Fruit fly (Drosophila melanogaster) whole organism, prepupa: Measurements from ENCODE around the gene Ir7g.

Experiments used
- Blimp-1 ChIP-seq: fragments of 200-800 bp; sonication (Bioruptor generic); optimal IDR thresholded peaks from 3 replicates; lab custom pipeline; 2017; ENCODE audit warnings: missing biosample characterization, missing genetic modification characterization, mild to moderate bottlenecking, moderate library complexity, missing genetic modification reagents
- CG10669 ChIP-seq: fragments of 200-800 bp; sonication (Bioruptor generic); optimal IDR thresholded peaks from 3 replicates; lab custom pipeline; 2018; ENCODE audit warnings: missing biosample characterization, mild to moderate bottlenecking, missing genetic modification characterization, moderate library complexity
- CG11294 ChIP-seq: fragments of 200-800 bp; sonication (Bioruptor generic); IDR thresholded peaks from 2 replicates; pipeline ENCODE4 v1.3.6; 2022; ENCODE audit warnings: missing biosample characterization, missing genetic modification characterization
- CG11762 ChIP-seq: fragments of 200-800 bp; sonication (Bioruptor generic); optimal IDR thresholded peaks from 3 replicates; lab custom pipeline; 2016; ENCODE audit warnings: missing biosample characterization, missing genetic modification characterization; ENCODE audit not compliant: insufficient read depth
- CG11902 ChIP-seq: fragments of 200-800 bp; sonication (Bioruptor generic); optimal IDR thresholded peaks from 3 replicates; lab custom pipeline; 2016; ENCODE audit warnings: missing biosample characterization, missing genetic modification characterization
- CG15336 ChIP-seq: fragments of 200-800 bp; sonication (Bioruptor generic); IDR thresholded peaks from 2 replicates; pipeline ENCODE4 v1.3.6; 2022; ENCODE audit warnings: missing biosample characterization, missing genetic modification characterization
- CG1621 ChIP-seq: fragments of 200-800 bp; sonication (Bioruptor generic); optimal IDR thresholded peaks from 3 replicates; lab custom pipeline; 2018; ENCODE audit warnings: missing biosample characterization, mild to moderate bottlenecking, missing genetic modification characterization
- CG16779 ChIP-seq: fragments of 200-800 bp; sonication (Bioruptor generic); optimal IDR thresholded peaks from 3 replicates; lab custom pipeline; 2017; ENCODE audit warnings: missing biosample characterization, mild to moderate bottlenecking, missing genetic modification characterization
- CG31627 ChIP-seq: fragments of 200-800 bp; sonication (Bioruptor generic); optimal IDR thresholded peaks from 3 replicates; lab custom pipeline; 2016; ENCODE audit warnings: missing biosample characterization, missing genetic modification characterization
- CG32006 ChIP-seq: fragments of 200-800 bp; sonication (Bioruptor generic); optimal IDR thresholded peaks from 3 replicates; lab custom pipeline; 2017; ENCODE audit warnings: missing biosample characterization, mild to moderate bottlenecking, missing genetic modification characterization
- CG34406 ChIP-seq: fragments of 200-800 bp; sonication (Bioruptor generic); optimal IDR thresholded peaks from 3 replicates; lab custom pipeline; 2016; ENCODE audit warnings: missing biosample characterization, missing genetic modification characterization
- CG6276 ChIP-seq: fragments of 200-800 bp; sonication (Bioruptor generic); optimal IDR thresholded peaks from 2 replicates; lab custom pipeline; 2017; ENCODE audit warnings: missing biosample characterization, mild to moderate bottlenecking, missing genetic modification characterization
- CG6792 ChIP-seq: fragments of 200-800 bp; sonication (Bioruptor generic); optimal IDR thresholded peaks from 3 replicates; lab custom pipeline; 2016; ENCODE audit warnings: missing biosample characterization, missing genetic modification characterization
- CG6854 ChIP-seq: fragments of 200-800 bp; sonication (Bioruptor generic); optimal IDR thresholded peaks from 2 replicates; lab custom pipeline; 2017; ENCODE audit warnings: missing biosample characterization, mild to moderate bottlenecking, missing genetic modification characterization
- CG8632 ChIP-seq: fragments of 200-800 bp; sonication (Bioruptor generic); optimal IDR thresholded peaks from 3 replicates; lab custom pipeline; 2016; ENCODE audit warnings: missing biosample characterization, missing genetic modification characterization
- CG9139 ChIP-seq: fragments of 200-800 bp; sonication (Bioruptor generic); optimal IDR thresholded peaks from 3 replicates; lab custom pipeline; 2017; ENCODE audit warnings: missing biosample characterization, mild to moderate bottlenecking, missing genetic modification characterization
- Eip75B ChIP-seq: fragments of 200-800 bp; sonication (Bioruptor generic); optimal IDR thresholded peaks from 3 replicates; lab custom pipeline; 2016; ENCODE audit warnings: missing biosample characterization, missing genetic modification characterization
- Eip78C ChIP-seq: fragments of 200-800 bp; sonication (Bioruptor generic); peaks from one replicate; lab custom pipeline; 2016; ENCODE audit warnings: missing biosample characterization, missing genetic modification characterization
- Eip93F ChIP-seq: fragments of 200-800 bp; sonication (Bioruptor generic); optimal IDR thresholded peaks from 2 replicates; lab custom pipeline; 2016; ENCODE audit warnings: missing biosample characterization, mild to moderate bottlenecking, missing genetic modification characterization
- Ets21C ChIP-seq: fragments of 200-800 bp; sonication (Bioruptor generic); optimal IDR thresholded peaks from 3 replicates; lab custom pipeline; 2016; ENCODE audit warnings: missing biosample characterization, missing genetic modification characterization
- Gug ChIP-seq: fragments of 200-800 bp; sonication (Bioruptor generic); IDR thresholded peaks from 2 replicates; pipeline ENCODE4 v1.3.6; 2022; ENCODE audit warnings: missing biosample characterization, missing genetic modification characterization
- Hr38 ChIP-seq: sonication (Bioruptor generic); optimal IDR thresholded peaks from 2 replicates; lab custom pipeline; 2016; ENCODE audit warnings: missing biosample characterization, missing genetic modification characterization
- Hr39 ChIP-seq: fragments of 200-800 bp; sonication (Bioruptor generic); optimal IDR thresholded peaks from 2 replicates; lab custom pipeline; 2016; ENCODE audit warnings: missing biosample characterization, missing genetic modification characterization
- Hr4 ChIP-seq: fragments of 200-800 bp; sonication (Bioruptor generic); optimal IDR thresholded peaks from 3 replicates; lab custom pipeline; 2016; ENCODE audit warnings: missing biosample characterization, missing genetic modification characterization
- Lpt ChIP-seq: fragments of 200-800 bp; sonication (Bioruptor generic); optimal IDR thresholded peaks from 3 replicates; lab custom pipeline; 2016; ENCODE audit warnings: missing biosample characterization, missing genetic modification characterization
- Met ChIP-seq: fragments of 200-800 bp; sonication (Bioruptor generic); optimal IDR thresholded peaks from 3 replicates; lab custom pipeline; 2016; ENCODE audit warnings: missing biosample characterization, missing genetic modification characterization
- OdsH ChIP-seq: fragments of 200-800 bp; sonication (Bioruptor generic); optimal IDR thresholded peaks from 3 replicates; lab custom pipeline; 2016; ENCODE audit warnings: missing biosample characterization, missing genetic modification characterization
- Sox102F ChIP-seq: fragments of 200-800 bp; sonication (Bioruptor generic); optimal IDR thresholded peaks from 2 replicates; lab custom pipeline; 2016; ENCODE audit warnings: missing biosample characterization, mild to moderate bottlenecking, missing genetic modification characterization
- Sox15 ChIP-seq: fragments of 200-800 bp; sonication (Bioruptor generic); optimal IDR thresholded peaks from 3 replicates; lab custom pipeline; 2016; ENCODE audit warnings: missing biosample characterization, missing genetic modification characterization
- achi ChIP-seq: fragments of 200-800 bp; sonication (Bioruptor generic); optimal IDR thresholded peaks from 3 replicates; lab custom pipeline; 2016; ENCODE audit warnings: missing biosample characterization, missing genetic modification characterization
- acj6 ChIP-seq: fragments of 200-800 bp; sonication (Bioruptor generic); optimal IDR thresholded peaks from 3 replicates; lab custom pipeline; 2016; ENCODE audit warnings: missing biosample characterization, missing genetic modification characterization
- cyc ChIP-seq: fragments of 200-800 bp; sonication (Bioruptor generic); optimal IDR thresholded peaks from 3 replicates; lab custom pipeline; 2016; ENCODE audit warnings: missing biosample characterization, missing genetic modification characterization
- dac ChIP-seq: fragments of 200-800 bp; sonication (Bioruptor generic); optimal IDR thresholded peaks from 2 replicates; lab custom pipeline; 2017; ENCODE audit warnings: missing biosample characterization, mild to moderate bottlenecking, missing genetic modification characterization
- dsx ChIP-seq: fragments of 200-800 bp; optimal IDR thresholded peaks from 3 replicates; lab custom pipeline; 2019; ENCODE audit warnings: missing biosample characterization, mild to moderate bottlenecking, missing genetic modification characterization, moderate library complexity; ENCODE audit not compliant: poor library complexity, severe bottlenecking
- esn ChIP-seq: fragments of 200-800 bp; sonication (Bioruptor generic); optimal IDR thresholded peaks from 2 replicates; lab custom pipeline; 2016; ENCODE audit warnings: missing biosample characterization, mild to moderate bottlenecking, missing genetic modification characterization, moderate library complexity
- fd59A ChIP-seq: fragments of 200-800 bp; sonication (Bioruptor generic); optimal IDR thresholded peaks from 2 replicates; lab custom pipeline; 2017; ENCODE audit warnings: missing biosample characterization, mild to moderate bottlenecking, missing genetic modification characterization, missing genetic modification reagents
- fd85E ChIP-seq: fragments of 200-800 bp; sonication (Bioruptor generic); optimal IDR thresholded peaks from 3 replicates; lab custom pipeline; 2016; ENCODE audit warnings: missing biosample characterization, missing genetic modification characterization
- lz ChIP-seq: fragments of 200-800 bp; sonication (Bioruptor generic); optimal IDR thresholded peaks from 3 replicates; lab custom pipeline; 2016; ENCODE audit warnings: missing biosample characterization, missing genetic modification characterization
- net ChIP-seq: fragments of 200-800 bp; sonication (Bioruptor generic); optimal IDR thresholded peaks from 3 replicates; lab custom pipeline; 2016; ENCODE audit warnings: missing biosample characterization, missing genetic modification characterization
- pdm3 ChIP-seq: fragments of 200-800 bp; sonication (Bioruptor generic); optimal IDR thresholded peaks from 3 replicates; lab custom pipeline; 2016; ENCODE audit warnings: missing biosample characterization, missing genetic modification characterization
- salr ChIP-seq, 2 experiments: fragments of 200-800 bp; sonication (Bioruptor generic); optimal IDR thresholded peaks; 3 replicates each; lab custom pipeline; 2016 to 2018; ENCODE audit warnings: missing biosample characterization in 2 of 2, missing genetic modification characterization in 2 of 2, mild to moderate bottlenecking in 1 of 2
- spab ChIP-seq: fragments of 200-800 bp; sonication (Bioruptor generic); optimal IDR thresholded peaks from 2 replicates; lab custom pipeline; 2017; ENCODE audit warnings: missing biosample characterization, mild to moderate bottlenecking, missing genetic modification characterization, missing genetic modification reagents
- ss ChIP-seq, 2 experiments: fragments of 200-800 bp; sonication (Bioruptor generic); optimal IDR thresholded peaks; 2 replicates in 1 of 2; 3 replicates in 1 of 2; lab custom pipeline; 2017 to 2018; ENCODE audit warnings: mild to moderate bottlenecking in 2 of 2, missing biosample characterization in 2 of 2, missing genetic modification characterization in 2 of 2, moderate library complexity in 1 of 2
- svp ChIP-seq: fragments of 200-800 bp; sonication (Bioruptor generic); peaks from one replicate; lab custom pipeline; 2016; ENCODE audit warnings: missing biosample characterization, missing genetic modification characterization
- topi ChIP-seq: fragments of 200-800 bp; sonication (Bioruptor generic); optimal IDR thresholded peaks from 3 replicates; lab custom pipeline; 2016; ENCODE audit warnings: missing biosample characterization, missing genetic modification characterization
- vri ChIP-seq: fragments of 200-800 bp; sonication (Bioruptor generic); optimal IDR thresholded peaks from 3 replicates; lab custom pipeline; 2016; ENCODE audit warnings: missing biosample characterization, mild to moderate bottlenecking, missing genetic modification characterization

Ir7g gene

DNA sequence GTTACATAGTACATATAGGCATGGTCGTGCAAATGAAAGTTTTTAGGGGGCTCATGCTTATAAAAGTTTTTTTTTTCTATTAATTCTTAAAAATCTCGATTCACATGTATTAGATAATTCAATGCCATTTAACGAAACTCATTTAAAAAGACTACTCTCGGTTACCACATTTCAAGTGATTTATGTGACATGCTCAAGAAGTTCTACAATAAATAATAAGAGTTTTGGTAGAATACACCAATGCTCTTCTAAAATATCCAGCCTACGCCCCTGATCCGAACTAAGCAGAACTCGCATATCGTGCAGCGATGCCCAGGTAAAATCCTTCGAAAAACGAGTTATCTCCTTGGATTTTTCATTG lies 8.1 kb downstream of the Ir7g start (continued):
- TF ChIP-seq Blimp-1 (no peak), achi (GFP tag; lab: Kevin White, UChicago) (peak; percentile 53), CG11294 (GFP tag; lab: Robert Waterston, UW) (no peak), lz (GFP tag; lab: Kevin White, UChicago) (peak; percentile 67), CG16779 (no peak), CG15336 (GFP tag; lab: Robert Waterston, UW) (peak; percentile 70), CG9139 (GFP tag; lab: Kevin White, UChicago) (no peak), Sox102F (GFP tag; lab: Kevin White, UChicago) (peak; percentile 41), CG11762 (peak; percentile 46), svp (peak; percentile 80), CG11902 (GFP tag; lab: Kevin White, UChicago) (peak; percentile 10), net (GFP tag; lab: Kevin White, UChicago) (peak; percentile 1), CG1621 (no peak), fd85E (GFP tag; lab: Kevin White, UChicago) (no peak), CG34406 (GFP tag; lab: Kevin White, UChicago) (peak; percentile 41), dac (peak; percentile 28), Sox15 (no peak), CG8632 (GFP tag; lab: Kevin White, UChicago) (peak; percentile 25), vri (GFP tag; lab: Kevin White, UChicago) (peak; percentile 56), Met (peak; percentile 72), CG6792 (GFP tag; lab: Kevin White, UChicago) (peak; percentile 48), Eip78C (GFP tag; lab: Kevin White, UChicago) (peak; percentile 90)

- TF ChIP-seq CG9139 (GFP tag; lab: Kevin White, UChicago) (no peak), CG16779 (no peak), Eip75B (GFP tag; lab: Kevin White, UChicago) (peak; percentile 35), CG31627 (GFP tag; lab: Kevin White, UChicago) (peak; percentile 50), net (GFP tag; lab: Kevin White, UChicago) (no peak), Hr4 (GFP tag; lab: Kevin White, UChicago) (peak; percentile 52), topi (peak; percentile 46), pdm3 (peak; percentile 61), fd59A (GFP tag; lab: Kevin White, UChicago) (no peak), cyc (GFP tag; lab: Kevin White, UChicago) (peak; percentile 46), Sox102F (GFP tag; lab: Kevin White, UChicago) (peak; percentile 42), CG6792 (GFP tag; lab: Kevin White, UChicago) (peak; percentile 41), ss (GFP tag; optimal IDR thresholded peaks at IDR 0.05; lab: Kevin White, UChicago) (peak in 1 of 2 experiments; percentile 4), CG11294 (GFP tag; lab: Robert Waterston, UW) (no peak), Lpt (GFP tag; lab: Kevin White, UChicago) (no peak), CG32006 (GFP tag; lab: Kevin White, UChicago) (peak; percentile 6), svp (peak; percentile 65), Sox15 (no peak), CG11762 (no peak), Ets21C (peak; percentile 13), OdsH (peak; percentile 45), CG6854 (GFP tag; lab: Kevin White, UChicago) (no peak), acj6 (GFP tag; lab: Kevin White, UChicago) (peak; percentile 51), dac (no peak), salr (GFP tag; optimal IDR thresholded peaks at IDR 0.05; lab: Kevin White, UChicago) (peak in 1 of 2 experiments; percentile 10), esn (GFP tag; lab: Kevin White, UChicago) (peak; percentile 59), Blimp-1 (no peak), lz (GFP tag; lab: Kevin White, UChicago) (peak; percentile 57), Hr39 (GFP tag; lab: Kevin White, UChicago) (peak; percentile 48), CG10669 (GFP tag; lab: Kevin White, UChicago) (peak; percentile 26), CG6276 (GFP tag; lab: Kevin White, UChicago) (no peak), CG8632 (GFP tag; lab: Kevin White, UChicago) (no peak), Hr38 (GFP tag; lab: Kevin White, UChicago) (no peak), Gug (GFP tag; lab: Robert Waterston, UW) (no peak), Met (peak; percentile 52), Eip93F (GFP tag; lab: Kevin White, UChicago) (peak; percentile 57), CG15336 (GFP tag; lab: Robert Waterston, UW) (no peak), spab (no peak), achi (GFP tag; lab: Kevin White, UChicago) (peak; percentile 76), dsx (GFP tag; lab: Kevin White, UChicago) (peak; percentile 24)
These were observed 9.1 kb downstream of the Ir7g start, which contains the start of the genes CG45089, ND-MNLL and p115 for dm6 chrX:7893411-7894122. CG45089 (minus strand) TSS chrX:7893798. ND-MNLL (minus strand) TSS chrX:7893798. p115 (plus strand) TSS chrX:7894031.
